Fruit fly (Drosophila melanogaster) whole organism, embryonic: ENCODE measurements around the gene CG1213.
A peak's percentile ranks its signal among the peaks of the same experiment; 100 is the strongest.

Experiments
- Bdp1 ChIP-seq: fragments of 200-800 bp; sonication (Bioruptor generic); optimal IDR thresholded peaks from 3 replicates; lab custom pipeline; 2016; ENCODE audit warnings: missing biosample characterization, missing genetic modification characterization
- CG10147 ChIP-seq: fragments of 200-800 bp; sonication (Bioruptor generic); optimal IDR thresholded peaks from 2 replicates; lab custom pipeline; 2019; ENCODE audit warnings: missing biosample characterization, mild to moderate bottlenecking, missing genetic modification characterization, moderate library complexity
- CG10267 ChIP-seq: fragments of 200-800 bp; sonication (Bioruptor generic); optimal IDR thresholded peaks from 2 replicates; lab custom pipeline; 2018; ENCODE audit warnings: missing biosample characterization, mild to moderate bottlenecking, missing genetic modification characterization, moderate library complexity
- CG10565 ChIP-seq: fragments of 200-800 bp; sonication (Bioruptor generic); optimal IDR thresholded peaks from 3 replicates; lab custom pipeline; 2016; ENCODE audit warnings: missing biosample characterization, mild to moderate bottlenecking, missing genetic modification characterization
- CG11093 ChIP-seq: fragments of 200-800 bp; sonication (Bioruptor generic); IDR thresholded peaks from 3 replicates; pipeline ENCODE4 v1.3.6; 2022; ENCODE audit warnings: missing biosample characterization, missing genetic modification characterization
- CG13624 ChIP-seq: fragments of 200-800 bp; sonication (Bioruptor generic); optimal IDR thresholded peaks from 2 replicates; lab custom pipeline; 2016; ENCODE audit warnings: missing biosample characterization, missing genetic modification characterization
- CG15073 ChIP-seq: fragments of 200-800 bp; sonication (Bioruptor generic); optimal IDR thresholded peaks from 2 replicates; lab custom pipeline; 2016; ENCODE audit warnings: missing biosample characterization, missing genetic modification characterization
- CG16779 ChIP-seq: fragments of 200-800 bp; sonication (Bioruptor generic); IDR thresholded peaks from 2 replicates; pipeline ENCODE4 v1.3.6; 2022; ENCODE audit warnings: missing biosample characterization, missing genetic modification characterization
- CG17186 ChIP-seq: fragments of 200-800 bp; sonication (Bioruptor generic); optimal IDR thresholded peaks from 3 replicates; lab custom pipeline; 2017; ENCODE audit warnings: missing biosample characterization, missing genetic modification reagents, missing genetic modification characterization
- CG17359 ChIP-seq: fragments of 200-800 bp; sonication (Bioruptor generic); optimal IDR thresholded peaks from 3 replicates; lab custom pipeline; 2018; ENCODE audit warnings: missing biosample characterization, mild to moderate bottlenecking, missing genetic modification characterization, moderate library complexity
- CG17361 ChIP-seq: fragments of 200-800 bp; sonication (Bioruptor generic); IDR thresholded peaks from 3 replicates; pipeline ENCODE4 v1.3.6; 2022; ENCODE audit warnings: missing biosample characterization, missing genetic modification characterization
- CG3163 ChIP-seq: fragments of 200-800 bp; sonication (Bioruptor generic); optimal IDR thresholded peaks from 3 replicates; lab custom pipeline; 2016; ENCODE audit warnings: missing biosample characterization, missing genetic modification characterization
- CG32772 ChIP-seq: fragments of 200-800 bp; sonication (Bioruptor generic); IDR thresholded peaks from 2 replicates; pipeline ENCODE4 v1.3.6; 2022; ENCODE audit warnings: missing biosample characterization, missing genetic modification characterization
- CG3995 ChIP-seq: fragments of 200-800 bp; sonication (Bioruptor generic); optimal IDR thresholded peaks from 3 replicates; lab custom pipeline; 2016; ENCODE audit warnings: missing biosample characterization, missing genetic modification characterization
- CG42726 ChIP-seq: fragments of 200-800 bp; sonication (Bioruptor generic); IDR thresholded peaks from 2 replicates; pipeline ENCODE4 v1.3.6; 2022; ENCODE audit warnings: missing biosample characterization, missing genetic modification characterization; ENCODE audit not compliant: partially characterized antibody
- CG43689 ChIP-seq: fragments of 200-800 bp; sonication (Bioruptor generic); IDR thresholded peaks from 2 replicates; pipeline ENCODE4 v1.3.6; 2022; ENCODE audit warnings: missing biosample characterization, missing genetic modification characterization
- CG4617 ChIP-seq: fragments of 200-800 bp; sonication (Bioruptor generic); optimal IDR thresholded peaks from 3 replicates; lab custom pipeline; 2016; ENCODE audit warnings: missing biosample characterization, missing genetic modification characterization, borderline replicate concordance
- CG4854 ChIP-seq: fragments of 200-800 bp; sonication (Bioruptor generic); optimal IDR thresholded peaks from 2 replicates; lab custom pipeline; 2016; ENCODE audit warnings: missing biosample characterization, missing genetic modification characterization, inconsistent platforms
- CG6765 ChIP-seq: fragments of 200-800 bp; sonication (Bioruptor generic); optimal IDR thresholded peaks from 3 replicates; lab custom pipeline; 2017; ENCODE audit warnings: missing biosample characterization, mild to moderate bottlenecking, missing genetic modification characterization
- CHES-1-like ChIP-seq: fragments of 200-800 bp; sonication (Bioruptor generic); optimal IDR thresholded peaks from 2 replicates; lab custom pipeline; 2016; ENCODE audit warnings: missing biosample characterization, missing genetic modification characterization
- CTCF ChIP-seq: fragments of 200-800 bp; sonication (Bioruptor generic); optimal IDR thresholded peaks from 2 replicates; lab custom pipeline; 2017; ENCODE audit warnings: missing biosample characterization, mild to moderate bottlenecking, missing genetic modification characterization, moderate library complexity
- Dip3 ChIP-seq: fragments of 200-800 bp; sonication (Bioruptor generic); optimal IDR thresholded peaks from 3 replicates; lab custom pipeline; 2016; ENCODE audit warnings: missing biosample characterization, missing genetic modification characterization
- Hand ChIP-seq: fragments of 200-800 bp; sonication (Bioruptor generic); optimal IDR thresholded peaks from 2 replicates; lab custom pipeline; 2017; ENCODE audit warnings: mild to moderate bottlenecking, missing biosample characterization, missing genetic modification reagents, missing genetic modification characterization
- Hr78 ChIP-seq, 2 experiments: fragments of 200-800 bp in 1 of 2; fragments of >200 bp in 1 of 2; sonication (Bioruptor generic) in 1 of 2; optimal IDR thresholded peaks; 2 replicates each; lab custom pipeline; 2017 to 2019; ENCODE audit warnings: missing biosample characterization in 2 of 2, missing genetic modification characterization in 2 of 2, mild to moderate bottlenecking in 1 of 2, moderate library complexity in 1 of 2
- Lhr ChIP-seq: fragments of 200-800 bp; sonication (Bioruptor generic); optimal IDR thresholded peaks from 3 replicates; lab custom pipeline; 2017; ENCODE audit warnings: mild to moderate bottlenecking, missing biosample characterization, missing genetic modification reagents, missing genetic modification characterization
- Rfx ChIP-seq: fragments of 200-800 bp; sonication (Bioruptor generic); IDR thresholded peaks from 2 replicates; pipeline ENCODE4 v1.3.6; 2022; ENCODE audit warnings: missing biosample characterization, missing genetic modification characterization
- Sry-δ ChIP-seq: fragments of 200-800 bp; sonication (Bioruptor generic); optimal IDR thresholded peaks from 2 replicates; lab custom pipeline; 2016; ENCODE audit warnings: missing biosample characterization, missing genetic modification characterization
- YL-1 ChIP-seq: fragments of 200-800 bp; sonication (Bioruptor generic); optimal IDR thresholded peaks from 3 replicates; lab custom pipeline; 2017; ENCODE audit warnings: missing biosample characterization, mild to moderate bottlenecking, missing genetic modification characterization
- az2 ChIP-seq: fragments of 200-800 bp; sonication (Bioruptor generic); optimal IDR thresholded peaks from 3 replicates; lab custom pipeline; 2016; ENCODE audit warnings: missing biosample characterization, missing genetic modification characterization
- bab2 ChIP-seq: fragments of 200-800 bp; sonication (Bioruptor generic); optimal IDR thresholded peaks from 2 replicates; lab custom pipeline; 2016; ENCODE audit warnings: missing biosample characterization, missing genetic modification characterization
- bcd ChIP-seq: fragments of 200-800 bp; sonication (Bioruptor generic); optimal IDR thresholded peaks from 2 replicates; lab custom pipeline; 2017; ENCODE audit warnings: missing biosample characterization, mild to moderate bottlenecking, missing genetic modification characterization
- chn ChIP-seq: fragments of 200-800 bp; sonication (Bioruptor generic); optimal IDR thresholded peaks from 2 replicates; lab custom pipeline; 2016; ENCODE audit warnings: missing biosample characterization, missing genetic modification characterization
- ci ChIP-seq: fragments of 200-800 bp; sonication (Bioruptor generic); IDR thresholded peaks from 3 replicates; pipeline ENCODE4 v1.3.6; 2022; ENCODE audit warnings: missing biosample characterization, missing genetic modification characterization
- croc ChIP-seq: fragments of 200-800 bp; sonication (Bioruptor generic); conservative IDR thresholded peaks from 3 replicates; pipeline ENCODE4 v1.3.6; 2022; ENCODE audit warnings: missing biosample characterization, missing genetic modification characterization
- crp ChIP-seq, 2 experiments: fragments of 200-800 bp; sonication (Bioruptor generic); optimal IDR thresholded peaks; 2 replicates in 1 of 2; 3 replicates in 1 of 2; lab custom pipeline; 2017; ENCODE audit warnings: missing biosample characterization in 2 of 2, missing genetic modification characterization in 2 of 2, mild to moderate bottlenecking in 1 of 2, moderate library complexity in 1 of 2
- danr ChIP-seq: fragments of 200-800 bp; sonication (Bioruptor generic); IDR thresholded peaks from 2 replicates; pipeline ENCODE4 v1.3.6; 2022; ENCODE audit warnings: missing biosample characterization, missing genetic modification characterization
- dpn ChIP-seq, 2 experiments: fragments of 200-800 bp; sonication (Bioruptor generic); optimal IDR thresholded peaks; 3 replicates each; lab custom pipeline; 2016; ENCODE audit warnings: missing biosample characterization in 2 of 2, missing genetic modification characterization in 2 of 2
- fd96Cb ChIP-seq: fragments of 200-800 bp; sonication (Bioruptor generic); optimal IDR thresholded peaks from 2 replicates; lab custom pipeline; 2018; ENCODE audit warnings: missing biosample characterization, mild to moderate bottlenecking, missing genetic modification characterization, moderate library complexity
- ftz-f1 ChIP-seq: fragments of 200-800 bp; sonication (Bioruptor generic); optimal IDR thresholded peaks from 2 replicates; lab custom pipeline; 2016; ENCODE audit warnings: missing biosample characterization, missing genetic modification characterization
- gt ChIP-seq: fragments of 200-800 bp; sonication (Bioruptor generic); IDR thresholded peaks from 2 replicates; pipeline ENCODE4 v1.3.6; 2022; ENCODE audit warnings: missing biosample characterization, missing genetic modification characterization
- ham ChIP-seq: fragments of 200-800 bp; sonication (Bioruptor generic); IDR thresholded peaks from 2 replicates; pipeline ENCODE4 v1.3.6; 2022; ENCODE audit warnings: missing biosample characterization, missing genetic modification characterization
- hth ChIP-seq: fragments of >200 bp; optimal IDR thresholded peaks from 2 replicates; lab custom pipeline; 2017; ENCODE audit warnings: inconsistent platforms
- knrl ChIP-seq: fragments of 200-800 bp; sonication (Bioruptor generic); IDR thresholded peaks from 3 replicates; pipeline ENCODE4 v1.3.6; 2022; ENCODE audit warnings: missing biosample characterization, missing genetic modification characterization; ENCODE audit not compliant: partially characterized antibody
- lbe ChIP-seq: fragments of 200-800 bp; sonication (Bioruptor generic); optimal IDR thresholded peaks from 2 replicates; lab custom pipeline; 2016; ENCODE audit warnings: missing biosample characterization, mild to moderate bottlenecking, missing genetic modification characterization
- mirr ChIP-seq: fragments of 200-800 bp; sonication (Bioruptor generic); optimal IDR thresholded peaks from 3 replicates; lab custom pipeline; 2018; ENCODE audit warnings: missing biosample characterization, mild to moderate bottlenecking, missing genetic modification characterization
- mld ChIP-seq: fragments of 200-800 bp; sonication (Bioruptor generic); IDR thresholded peaks from 3 replicates; pipeline ENCODE4 v1.3.6; 2022; ENCODE audit warnings: missing biosample characterization, missing genetic modification characterization; ENCODE audit not compliant: partially characterized antibody
- nmo ChIP-seq: fragments of 200-800 bp; sonication (Bioruptor generic); optimal IDR thresholded peaks from 2 replicates; lab custom pipeline; 2018; ENCODE audit warnings: missing biosample characterization, mild to moderate bottlenecking, missing genetic modification characterization, moderate library complexity
- pan ChIP-seq, 4 experiments: fragments of >200 bp in 3 of 4; fragments of 200-800 bp in 1 of 4; sonication (Bioruptor generic) in 1 of 4; optimal IDR thresholded peaks in 3 of 4; IDR thresholded peaks in 1 of 4; 2 replicates each; pipeline versions ENCODE4 v1.3.6 to Lab custom; 2017 to 2022; ENCODE audit warnings: missing biosample characterization in 2 of 4, missing genetic modification characterization in 2 of 4, mixed read lengths in 1 of 4
- repo ChIP-seq: fragments of 200-800 bp; sonication (Bioruptor generic); optimal IDR thresholded peaks from 2 replicates; lab custom pipeline; 2016; ENCODE audit warnings: missing biosample characterization, missing genetic modification characterization
- shn ChIP-seq: fragments of 200-800 bp; sonication (Bioruptor generic); optimal IDR thresholded peaks from 3 replicates; lab custom pipeline; 2016; ENCODE audit warnings: missing biosample characterization, missing genetic modification characterization
- vfl ChIP-seq: fragments of 200-800 bp; sonication (Bioruptor generic); optimal IDR thresholded peaks from 2 replicates; lab custom pipeline; 2016; ENCODE audit warnings: missing biosample characterization, missing genetic modification characterization
- zfh2 ChIP-seq: fragments of 200-800 bp; sonication (Bioruptor generic); optimal IDR thresholded peaks from 2 replicates; lab custom pipeline; 2016; ENCODE audit warnings: missing biosample characterization, missing genetic modification characterization

CG1213 gene

DNA sequence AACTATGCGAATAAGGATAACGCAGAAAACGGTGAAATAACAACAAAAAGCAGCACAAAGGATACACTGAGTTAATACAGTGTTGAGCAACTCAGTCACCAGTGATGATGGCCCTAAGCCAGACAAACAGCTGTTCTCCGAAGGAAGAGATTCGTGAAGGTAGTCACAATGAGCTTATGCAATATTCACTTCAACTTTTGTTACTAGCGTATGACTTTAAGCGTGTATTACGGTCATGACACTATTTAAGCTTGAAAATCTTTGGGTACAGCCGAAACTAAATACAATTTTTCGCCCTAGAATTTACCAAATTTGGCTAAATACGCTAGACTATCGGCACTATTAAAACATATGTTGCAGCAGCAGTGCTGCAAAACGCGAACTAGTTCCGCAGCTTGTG, 15.2 kb downstream of the CG1213 start, which contains the start of the genes disp and ECSIT (continued):
- no peak for TF ChIP-seq repo (GFP tag; lab: Kevin White, UChicago)
- no peak for TF ChIP-seq CG16779 (GFP tag; lab: Robert Waterston, UW)
- TF ChIP-seq YL-1 (GFP tag; lab: Kevin White, UChicago), result peak; percentile 52
- no peak for TF ChIP-seq CG32772
- TF ChIP-seq danr (GFP tag; lab: Robert Waterston, UW), result no peak
- TF ChIP-seq CG6765, result no peak
- peak; percentile 95 for TF ChIP-seq CG10267 (tag; lab: Kevin White, UChicago)
- TF ChIP-seq ham (GFP tag; lab: Robert Waterston, UW), result no peak
- TF ChIP-seq CG10147 (GFP tag; lab: Kevin White, UChicago), result no peak
- TF ChIP-seq hth (lab: Kevin White, UChicago), result no peak
- peak; percentile 63 for TF ChIP-seq nmo (GFP tag; lab: Kevin White, UChicago)
- TF ChIP-seq vfl (GFP tag; lab: Kevin White, UChicago), result peak; percentile 27
- TF ChIP-seq Dip3, result peak; percentile 32
- TF ChIP-seq CG17361 (GFP tag; lab: Robert Waterston, UW), result no peak
- TF ChIP-seq CHES-1-like (GFP tag; lab: Kevin White, UChicago), result peak; percentile 27
- no peak for TF ChIP-seq CG17359 (tag; lab: Kevin White, UChicago)
- peak; percentile 70 for TF ChIP-seq CG17186 (GFP tag; lab: Kevin White, UChicago)
- TF ChIP-seq shn (GFP tag; lab: Kevin White, UChicago), result no peak
- TF ChIP-seq CTCF (GFP tag; lab: Kevin White, UChicago), result no peak
- TF ChIP-seq Bdp1 (GFP tag; lab: Kevin White, UChicago), result peak; percentile 19
- no peak for TF ChIP-seq CG10565
- no peak for TF ChIP-seq CG43689
- TF ChIP-seq bab2 (GFP tag; lab: Kevin White, UChicago), result peak; percentile 27
- no peak for TF ChIP-seq bcd (GFP tag; lab: Kevin White, UChicago)
- TF ChIP-seq crp (GFP tag; optimal IDR thresholded peaks at IDR 0.05; lab: Kevin White, UChicago), result peak; percentile 98
- TF ChIP-seq CG3995 (GFP tag; lab: Kevin White, UChicago), result peak; percentile 55
- TF ChIP-seq dpn (GFP tag; optimal IDR thresholded peaks at IDR 0.05; lab: Kevin White, UChicago), result no peak
- peak; percentile 15 for TF ChIP-seq mirr
- no peak for TF ChIP-seq pan (optimal IDR thresholded peaks at IDR 0.05; lab: Kevin White, UChicago)
- no peak for TF ChIP-seq pan (GFP tag; optimal IDR thresholded peaks at IDR 0.05 in 1 of 2, IDR thresholded peaks at IDR 0.05 in 1 of 2)
- peak; percentile 8 for TF ChIP-seq chn (GFP tag; lab: Kevin White, UChicago)
- TF ChIP-seq croc (GFP tag; lab: Robert Waterston, UW), result no peak
- peak; percentile 14 for TF ChIP-seq CG3163 (GFP tag; lab: Kevin White, UChicago)
- TF ChIP-seq CG4617 (GFP tag; lab: Kevin White, UChicago), result peak; percentile 56
- TF ChIP-seq gt (GFP tag; lab: Robert Waterston, UW), result no peak
- no peak for TF ChIP-seq CG4854 (GFP tag; lab: Kevin White, UChicago)
- TF ChIP-seq zfh2, result peak; percentile 57
- TF ChIP-seq fd96Cb (tag; lab: Kevin White, UChicago), result no peak
- no peak for TF ChIP-seq CG15073 (GFP tag; lab: Kevin White, UChicago)
- TF ChIP-seq Hand (GFP tag; lab: Kevin White, UChicago), result no peak
- no peak for TF ChIP-seq CG42726 (GFP tag; lab: Robert Waterston, UW)
- TF ChIP-seq az2, result no peak
- TF ChIP-seq lbe (GFP tag; lab: Kevin White, UChicago), result no peak
- no peak for TF ChIP-seq Hr78 (GFP tag; optimal IDR thresholded peaks at IDR 0.05; lab: Kevin White, UChicago)
- no peak for TF ChIP-seq mld (GFP tag; lab: Robert Waterston, UW)
- TF ChIP-seq knrl, result peak; percentile 46; the same call in 1 of the 3 replicates
- TF ChIP-seq ftz-f1 (GFP tag; lab: Kevin White, UChicago), result no peak
- no peak for TF ChIP-seq CG11093 (GFP tag; lab: Robert Waterston, UW)
- no peak for TF ChIP-seq ci (GFP tag; lab: Robert Waterston, UW)
- TF ChIP-seq Sry-δ, result no peak
- TF ChIP-seq CG13624 (GFP tag; lab: Kevin White, UChicago), result peak; percentile 43
- peak; percentile 48 for TF ChIP-seq Rfx (GFP tag; lab: Robert Waterston, UW)
- peak; percentile 9 for TF ChIP-seq Lhr (GFP tag; lab: Kevin White, UChicago)
